Fruit fly (Drosophila melanogaster) ovary, adult (tissue): ENCODE results near the gene CG18530.

ENCODE experiments used
- CG17801 ChIP-seq: fragments of 200-800 bp; optimal IDR thresholded peaks from 2 replicates; lab custom pipeline; 2019; ENCODE audit warnings: missing biosample characterization, mild to moderate bottlenecking, missing genetic modification characterization, moderate library complexity; ENCODE audit not compliant: partially characterized antibody

CG18530 gene

DNA sequence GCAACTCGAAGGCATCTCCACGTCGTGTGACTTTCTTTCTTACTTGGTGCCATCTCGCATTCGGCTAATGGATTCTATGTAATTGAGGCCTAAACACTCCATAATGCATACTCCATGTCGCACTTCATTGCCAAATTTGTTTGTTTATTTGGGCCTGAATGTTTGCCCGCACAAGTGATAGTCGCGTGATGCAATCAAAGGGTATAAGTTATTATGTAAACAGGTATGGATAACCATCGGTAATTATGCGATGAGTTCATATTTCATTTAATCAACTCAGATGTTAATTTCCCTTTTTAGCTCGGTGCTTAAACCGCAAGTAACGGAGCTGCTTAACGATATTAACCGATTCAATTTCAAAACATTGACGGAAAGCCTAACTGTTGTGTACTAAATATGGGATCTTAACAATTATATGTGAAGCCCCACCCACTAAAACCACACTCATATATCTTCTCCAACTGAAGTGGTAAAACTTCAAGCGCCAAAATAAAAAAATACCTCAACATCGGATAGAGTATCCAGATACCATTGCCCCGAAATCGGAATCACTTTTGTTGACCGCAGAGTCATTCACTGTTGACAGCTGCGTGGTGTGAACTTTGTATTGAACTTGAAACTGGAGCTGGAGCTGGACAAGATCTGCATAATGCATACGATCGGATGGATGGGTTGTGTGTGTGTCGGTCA, 11.6 kb downstream of the CG18530 start:
- TF ChIP-seq CG17801, result no peak

DNA sequence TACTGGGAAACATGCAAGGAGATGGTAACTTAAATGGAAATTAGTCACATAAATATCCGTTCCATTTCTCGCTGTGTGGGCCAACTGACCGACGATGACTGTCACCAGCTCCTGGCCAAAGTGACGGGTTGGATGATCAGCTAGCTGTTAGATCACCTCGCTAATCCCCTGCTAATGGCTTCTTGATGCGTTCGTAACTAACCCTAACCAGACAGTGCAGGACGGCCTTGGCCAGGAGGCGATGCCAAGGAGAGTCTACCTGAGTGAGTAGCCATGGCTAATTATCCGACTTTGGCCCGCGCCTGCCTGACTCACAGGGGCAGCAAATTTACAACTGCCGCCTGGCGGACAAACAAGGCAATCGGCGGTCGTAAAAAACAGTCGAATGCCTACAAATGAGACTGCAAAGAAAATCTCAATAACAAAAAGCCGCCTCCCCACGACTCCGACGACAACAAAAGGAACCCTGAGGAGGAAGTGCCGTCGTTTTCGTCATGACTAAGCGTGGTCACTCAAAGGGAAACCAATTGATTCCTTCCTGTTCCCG, 12.7 kb downstream of the CG18530 start:
- TF ChIP-seq CG17801, result no peak

DNA sequence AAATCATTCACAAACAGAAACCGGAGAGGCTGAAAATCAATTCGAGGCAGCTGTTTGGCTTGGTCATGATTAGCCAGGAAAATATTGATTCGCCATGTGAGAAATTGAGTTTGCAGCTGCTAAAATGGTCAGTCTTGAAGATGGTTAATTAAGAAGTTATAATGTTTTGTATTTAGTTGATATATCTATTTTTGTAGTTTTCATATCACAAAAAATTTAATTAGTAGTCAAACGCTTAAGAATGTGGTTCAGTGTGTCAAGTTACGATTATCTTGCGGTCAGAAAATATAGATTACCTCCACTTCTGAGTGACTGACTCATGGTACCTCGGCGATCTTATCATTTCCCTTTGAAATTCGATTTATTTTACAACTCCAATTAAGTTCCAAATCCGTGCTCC, 13.8 kb downstream of the CG18530 start:
- TF ChIP-seq CG17801, result no peak

DNA sequence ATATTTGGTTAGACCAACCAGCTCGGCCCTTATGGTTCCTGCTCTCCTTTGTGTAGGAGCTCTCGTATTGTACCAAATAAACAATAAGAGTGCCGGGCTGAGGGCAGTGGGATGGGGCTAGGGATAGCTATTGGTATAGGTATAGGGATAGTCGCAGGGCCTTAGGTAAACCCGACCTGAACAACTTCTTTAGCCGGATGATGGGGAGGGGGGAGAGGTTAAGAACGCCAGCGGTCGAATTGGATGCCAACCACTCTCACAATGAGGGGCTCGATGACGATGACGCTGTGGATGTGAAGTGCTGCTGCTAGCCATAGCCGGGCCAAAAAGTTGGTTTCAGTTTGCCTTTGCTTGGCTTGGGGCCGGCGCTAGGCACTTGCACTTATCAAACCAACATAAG, 14.2 kb downstream of the CG18530 start:
- no peak for TF ChIP-seq CG17801

DNA sequence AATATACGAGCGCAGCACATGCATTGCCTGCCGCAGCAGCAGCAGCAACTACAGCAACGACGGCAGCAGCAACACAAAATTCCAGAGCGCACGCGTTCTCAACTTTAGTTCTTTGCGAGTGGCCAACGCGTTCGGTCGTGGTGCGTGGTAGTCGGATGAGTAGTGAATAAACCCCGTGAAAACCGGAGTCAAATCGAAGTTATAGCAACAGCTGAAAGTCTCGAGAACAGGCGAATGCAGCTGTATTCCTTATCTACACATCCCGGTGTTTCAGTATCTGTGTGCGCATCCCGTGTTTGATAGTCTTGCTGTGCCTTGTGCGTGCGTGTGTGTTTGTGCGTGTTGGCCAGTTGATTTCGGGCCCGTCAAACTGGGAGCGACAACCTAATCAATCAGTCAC, 14.8 kb downstream of the CG18530 start, which contains the start of gene Dtg:
TSS of gene Dtg (plus strand) at position 105 of the 400 bp plus-strand sequence.
- no peak for TF ChIP-seq CG17801

DNA sequence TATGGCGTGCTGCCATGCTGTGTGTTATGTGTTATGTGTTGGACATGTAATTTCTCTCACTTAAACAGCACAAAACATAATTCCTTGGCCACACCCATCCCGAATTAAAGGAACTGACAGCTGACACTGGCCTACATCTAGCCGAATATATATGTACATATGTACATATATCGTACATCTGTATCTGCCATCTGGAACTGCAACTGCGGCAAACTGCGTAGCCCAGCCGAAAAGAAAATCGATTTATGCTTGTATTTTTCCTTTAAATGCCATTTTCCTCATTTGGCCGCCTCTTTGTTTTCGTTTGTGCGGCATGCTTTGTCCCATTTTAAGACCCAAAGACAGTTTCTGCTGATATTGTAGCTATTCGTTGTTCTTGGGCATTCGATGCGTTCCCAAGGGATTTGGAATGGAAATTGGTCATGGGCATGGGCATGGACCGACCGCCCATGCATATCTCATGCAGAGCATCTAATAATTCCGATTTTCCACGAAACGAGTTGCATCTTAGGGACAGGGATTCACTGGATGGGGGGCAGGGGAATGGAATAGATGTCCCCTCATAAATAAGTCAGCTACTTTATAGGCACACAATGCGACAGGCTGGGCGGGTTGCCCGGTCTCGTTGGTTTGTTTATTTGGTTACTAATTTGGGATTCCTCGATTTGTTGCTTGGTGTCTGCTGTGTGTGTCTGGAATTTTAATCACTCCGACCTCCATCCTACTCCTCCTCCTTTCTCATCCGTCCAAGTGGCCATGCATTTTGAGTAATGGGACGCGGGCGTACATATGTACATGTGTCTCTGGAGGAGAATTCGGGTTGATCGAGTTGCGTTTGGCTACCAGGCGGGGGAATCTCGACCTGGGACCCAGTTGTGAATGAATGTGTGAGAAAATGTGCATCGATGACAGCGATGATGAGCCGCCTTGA, 16.2 kb downstream of the CG18530 start:
- TF ChIP-seq CG17801, result no peak

DNA sequence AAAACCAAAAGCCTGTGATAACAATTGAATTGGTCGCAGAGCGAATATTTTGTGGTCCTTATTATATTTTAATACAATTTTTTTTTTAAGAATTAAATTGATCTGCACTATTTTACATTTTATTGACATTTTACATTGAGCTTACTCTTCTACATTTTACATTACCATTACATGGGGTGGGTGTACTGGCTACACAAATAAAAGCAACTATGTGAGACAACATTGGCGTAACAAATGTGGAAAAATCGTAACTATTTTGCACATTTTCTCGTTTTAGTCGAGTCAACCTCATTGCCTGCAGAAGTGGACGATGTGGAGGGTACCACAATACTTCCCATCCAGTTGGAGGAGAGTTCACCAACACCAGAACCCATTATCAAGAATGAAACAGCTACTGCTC, 17.4 kb downstream of the CG18530 start:
- no peak for TF ChIP-seq CG17801

DNA sequence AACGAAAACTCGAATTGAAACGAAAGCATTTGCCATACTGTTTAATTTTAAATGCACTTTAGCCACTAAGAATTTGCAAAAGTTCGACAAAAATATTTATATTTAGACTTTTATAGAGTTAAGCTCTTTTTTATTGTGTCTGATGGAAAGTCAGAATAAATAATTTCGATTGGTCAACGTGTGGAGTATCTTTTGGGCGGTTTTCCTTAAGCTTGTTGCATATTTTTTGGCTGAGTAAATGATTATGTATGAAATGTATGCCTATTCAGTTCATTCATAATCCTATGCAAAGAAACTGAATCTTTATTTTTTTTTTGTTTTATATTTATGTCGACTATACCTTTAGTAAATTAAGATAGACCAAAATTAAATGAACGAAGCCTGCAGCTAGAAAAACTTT, 19.6 kb downstream of the CG18530 start:
- TF ChIP-seq CG17801, result no peak

DNA sequence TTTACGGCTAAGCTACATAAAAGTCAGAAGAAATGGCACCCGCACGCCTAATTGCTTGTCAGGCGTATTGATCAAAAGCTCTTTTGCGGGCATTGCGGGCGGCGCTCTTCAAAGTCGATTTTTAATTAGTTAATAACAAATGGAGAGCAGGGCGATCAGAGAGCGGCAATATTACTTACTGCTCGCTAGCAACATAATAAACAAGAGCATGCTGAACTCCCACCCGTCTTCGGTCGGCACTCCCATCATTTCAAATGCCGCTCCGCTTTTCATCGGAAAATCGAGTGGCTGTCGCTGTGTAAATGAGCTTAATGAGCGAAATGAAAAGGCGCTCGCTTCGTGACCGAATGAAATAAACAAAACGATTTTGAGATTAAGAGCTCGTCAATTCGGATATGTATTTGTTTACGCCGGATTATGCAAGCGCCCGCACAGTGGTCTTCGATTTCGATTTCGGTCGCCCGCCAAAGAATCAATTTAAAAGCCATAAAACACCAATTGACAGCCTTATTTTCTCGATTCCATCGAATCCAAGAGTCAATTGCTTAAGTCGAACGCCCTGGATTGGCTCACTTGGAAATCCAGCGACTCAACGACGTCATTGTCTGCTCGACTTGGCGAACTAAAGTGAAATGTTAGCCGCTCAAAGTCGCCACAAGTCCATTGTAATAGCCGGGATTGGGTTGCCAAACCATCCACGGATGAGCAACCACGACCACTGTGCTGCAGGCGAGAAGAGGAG, 20.5 kb downstream of the CG18530 start:
- TF ChIP-seq CG17801, result no peak

DNA sequence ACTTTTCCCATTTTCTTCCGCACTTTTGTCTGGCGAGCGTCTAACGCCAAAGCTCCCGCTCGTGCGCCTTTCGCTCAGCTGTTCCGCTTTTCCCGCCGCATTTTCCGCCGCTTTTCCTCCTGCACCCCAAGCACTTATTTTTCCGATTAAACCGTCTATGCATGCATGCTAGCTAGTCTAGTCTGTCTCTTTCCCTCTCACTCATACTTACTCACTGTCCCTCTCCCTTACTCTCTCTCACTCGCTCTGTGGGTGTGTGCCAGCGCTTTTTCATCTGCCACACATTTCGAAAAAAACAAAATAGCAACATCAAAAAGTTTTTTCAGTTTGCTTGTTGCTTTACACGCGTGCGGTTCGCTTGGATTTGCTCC, 21.1 kb downstream of the CG18530 start, which contains the start of gene CG6225:
TSS of gene CG6225 (plus strand) at position 325 of the 371 bp plus-strand sequence.
- TF ChIP-seq CG17801, result no peak

DNA sequence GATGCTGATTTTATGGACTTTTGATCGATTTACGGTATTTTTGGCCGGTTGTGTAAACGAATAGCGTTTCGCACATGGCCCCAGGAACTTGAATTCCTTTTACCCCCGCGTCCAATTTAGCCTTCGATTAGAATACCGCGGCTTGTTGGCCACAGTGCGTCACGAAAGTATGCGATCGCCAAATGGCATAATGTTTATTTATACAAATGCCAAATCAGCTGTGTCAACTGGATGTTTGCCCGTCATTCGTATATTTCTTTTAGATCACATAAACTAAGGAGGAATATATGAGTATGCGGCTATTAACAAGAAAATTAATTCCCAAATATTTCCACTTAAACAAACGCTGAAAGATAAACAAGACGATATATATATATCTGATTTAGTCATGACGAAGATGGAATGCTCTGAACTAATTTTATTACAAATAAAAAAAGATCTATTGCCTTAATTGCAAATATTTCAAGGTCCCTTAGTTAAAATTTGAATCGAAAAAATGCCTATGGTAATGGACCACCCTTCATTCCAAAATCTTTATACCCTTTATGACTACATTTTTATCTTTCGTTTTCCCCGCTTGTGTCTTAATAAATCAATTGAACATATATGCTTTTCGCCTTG, 23.9 kb downstream of the CG18530 start:
- no peak for TF ChIP-seq CG17801

DNA sequence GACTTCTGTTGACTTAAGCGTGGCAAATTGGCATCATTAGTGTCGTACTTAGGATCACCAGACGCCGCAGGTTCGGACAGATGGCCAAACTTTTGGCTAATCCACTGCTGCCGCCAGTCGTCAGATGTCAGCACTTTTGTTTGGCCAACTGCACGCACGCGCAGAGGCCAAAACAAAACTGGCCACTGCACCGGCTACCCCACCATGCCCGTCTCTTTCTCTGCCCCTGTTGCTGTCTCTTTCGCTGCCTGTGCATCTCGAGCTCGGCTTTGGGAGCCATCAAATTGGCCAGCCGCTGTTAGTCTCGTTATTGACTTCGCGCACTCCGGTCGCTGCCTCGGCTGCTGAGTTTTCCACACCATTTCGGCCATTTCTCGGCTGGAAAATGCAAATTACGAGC, 29.4 kb downstream of the CG18530 start, which contains the start of gene CG14395:
TSS of gene CG14395 (plus strand) at position 301 of the 400 bp plus-strand sequence.
- TF ChIP-seq CG17801, result no peak

DNA sequence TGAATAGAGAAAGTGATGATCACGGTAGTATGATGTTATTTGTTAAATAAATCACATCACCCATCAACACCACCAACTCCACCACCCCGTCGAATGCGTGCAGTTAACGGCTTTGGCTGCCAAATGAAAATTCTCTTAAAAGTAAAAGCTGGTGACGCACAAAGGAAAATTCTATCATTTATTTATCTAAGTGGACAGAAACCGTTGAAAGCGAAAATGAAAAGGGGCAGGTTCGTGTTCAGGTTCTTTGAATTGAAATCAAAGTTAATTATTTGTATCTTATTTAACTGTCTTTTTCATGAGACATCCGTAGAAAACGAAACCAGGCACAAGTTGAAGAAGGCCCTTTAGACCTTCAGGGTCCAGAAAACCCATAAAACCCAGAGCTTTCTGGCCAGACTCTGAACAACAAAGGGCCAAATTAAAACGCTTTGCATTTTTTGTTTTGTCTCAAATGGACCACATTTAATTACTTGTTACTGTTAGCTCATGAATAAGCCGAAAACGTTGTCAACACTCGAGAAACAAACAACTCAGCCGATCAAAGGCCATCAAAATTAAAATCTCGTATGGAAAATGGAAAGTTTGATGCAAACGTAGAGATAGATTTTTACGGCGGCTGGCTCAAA, 33.2 kb downstream of the CG18530 start:
- TF ChIP-seq CG17801, result no peak

DNA sequence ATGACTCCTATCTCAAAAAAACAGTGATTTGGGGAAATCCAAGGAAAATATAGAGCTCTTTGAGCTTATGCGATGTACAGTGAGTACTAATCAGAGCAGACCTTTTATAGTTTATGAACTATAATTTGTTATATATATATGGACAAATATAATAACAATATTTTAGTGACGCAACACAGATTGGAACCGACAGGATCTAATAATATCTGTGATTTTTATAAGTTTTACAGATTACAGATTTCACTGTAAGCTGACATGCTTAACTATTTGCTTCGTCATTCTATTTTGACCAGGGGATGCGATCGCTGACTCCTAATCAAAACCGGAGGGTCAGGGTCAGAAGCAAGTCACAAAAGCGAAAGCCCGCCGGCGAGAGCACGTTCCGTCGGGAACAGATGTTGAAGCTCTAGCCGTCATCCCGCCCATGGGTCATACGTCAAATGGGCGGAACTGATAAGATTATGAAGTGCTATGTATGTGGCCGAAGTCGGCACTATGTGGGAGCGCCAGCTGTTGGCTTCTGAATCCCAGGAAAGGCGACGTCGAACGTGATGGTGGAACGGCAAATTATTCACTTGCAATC, 41.0 kb downstream of the CG18530 start, which contains the start of gene Gnmt:
TSS of gene Gnmt (plus strand) at position 568 of the 583 bp plus-strand sequence.
- TF ChIP-seq CG17801, result no peak

DNA sequence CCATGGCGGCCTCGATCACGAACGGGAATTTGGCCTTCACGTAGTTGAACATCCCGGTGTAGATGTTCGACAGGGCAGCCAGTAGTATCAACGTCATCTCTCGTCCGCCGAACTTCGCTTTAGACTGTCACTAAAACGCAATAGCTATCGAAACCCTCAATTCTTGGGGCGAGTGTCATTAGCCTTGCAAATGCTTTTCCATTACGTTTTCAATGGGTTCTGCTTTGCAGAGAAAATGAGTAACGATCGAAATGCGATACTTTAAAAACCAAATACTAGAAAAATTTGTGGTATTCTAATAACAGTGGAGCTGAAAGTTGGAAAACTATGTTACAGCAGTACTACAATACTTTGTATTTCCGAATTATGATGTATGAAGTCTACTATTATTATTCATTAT, 43.0 kb downstream of the CG18530 start, which contains the start of gene CG43630:
TSS of gene CG43630 (minus strand) at position 101 of the 400 bp plus-strand sequence.
- no peak for TF ChIP-seq CG17801
